Worm (Caenorhabditis elegans) whole organism, L1 larva: Measurements from ENCODE around the gene lact-7.
A peak's percentile ranks its signal among the peaks of the same experiment; 100 is the strongest.

Experiments
- C04F5.9 ChIP-seq: sonication (generic microtip); optimal IDR thresholded peaks from 2 replicates; lab custom pipeline; 2016; ENCODE audit warnings: missing genetic modification characterization, missing compliant biosample characterization
- blmp-1 ChIP-seq: fragments of 150-350 bp; optimal IDR thresholded peaks from 2 replicates; lab custom pipeline; 2014; ENCODE audit warnings: missing biosample characterization, missing genetic modification characterization
- ceh-8 ChIP-seq: fragments of 200-800 bp; sonication (Bioruptor generic); optimal IDR thresholded peaks from 2 replicates; lab custom pipeline; 2018; ENCODE audit warnings: mild to moderate bottlenecking, missing genetic modification characterization, moderate library complexity, missing compliant biosample characterization
- ceh-82 ChIP-seq, 3 experiments: fragments of 150-350 bp in 1 of 3; sonication (generic microtip) in 2 of 3; optimal IDR thresholded peaks; 2 replicates each; lab custom pipeline; 2014 to 2017; ENCODE audit warnings: missing biosample characterization in 3 of 3, missing genetic modification characterization in 3 of 3
- ceh-88 ChIP-seq: fragments of 200-800 bp; sonication (Bioruptor generic); IDR thresholded peaks from 2 replicates; pipeline ENCODE4 v1.3.6; 2022; ENCODE audit warnings: missing genetic modification characterization, missing compliant biosample characterization
- ces-1 ChIP-seq: fragments of 150-350 bp; optimal IDR thresholded peaks from 2 replicates; lab custom pipeline; 2014; ENCODE audit warnings: missing biosample characterization, missing genetic modification reagents, missing genetic modification characterization
- dpl-1 ChIP-seq, 3 experiments: fragments of 150-350 bp in 2 of 3; sonication (generic microtip) in 1 of 3; optimal IDR thresholded peaks; 2 replicates each; lab custom pipeline; 2014 to 2017; ENCODE audit warnings: missing biosample characterization in 3 of 3, missing genetic modification characterization in 3 of 3, missing genetic modification reagents in 3 of 3
- dsc-1 ChIP-seq: sonication (generic microtip); optimal IDR thresholded peaks from 2 replicates; lab custom pipeline; 2016; ENCODE audit warnings: mild to moderate bottlenecking, missing genetic modification characterization, missing compliant biosample characterization
- efl-1 ChIP-seq, 4 experiments: fragments of 150-350 bp; optimal IDR thresholded peaks in 3 of 4; peaks in 1 of 4; 1 replicate in 1 of 4; 2 replicates in 3 of 4; lab custom pipeline; 2014; ENCODE audit warnings: missing biosample characterization in 2 of 4, missing genetic modification characterization in 2 of 4, missing genetic modification reagents in 2 of 4
- efl-3 ChIP-seq: fragments of 200-800 bp; sonication (Bioruptor generic); optimal IDR thresholded peaks from 2 replicates; lab custom pipeline; 2018; ENCODE audit warnings: mild to moderate bottlenecking, missing genetic modification characterization, missing compliant biosample characterization
- egl-13 ChIP-seq: sonication (generic microtip); optimal IDR thresholded peaks from 2 replicates; lab custom pipeline; 2016; ENCODE audit warnings: missing genotype, missing genetic modification reagents, missing genetic modification characterization, missing compliant biosample characterization
- ets-5 ChIP-seq: fragments of 200-800 bp; sonication (Bioruptor generic); IDR thresholded peaks from 2 replicates; pipeline ENCODE4 v1.3.6; 2022; ENCODE audit warnings: missing genetic modification characterization, missing compliant biosample characterization
- fkh-10 ChIP-seq: sonication (generic microtip); optimal IDR thresholded peaks from 2 replicates; lab custom pipeline; 2017; ENCODE audit warnings: missing biosample characterization, missing genetic modification reagents, missing genetic modification characterization
- fkh-8 ChIP-seq: sonication (generic microtip); optimal IDR thresholded peaks from 2 replicates; lab custom pipeline; 2016; ENCODE audit warnings: mild to moderate bottlenecking, missing genetic modification characterization, missing compliant biosample characterization
- fos-1 ChIP-seq: fragments of 150-350 bp; optimal IDR thresholded peaks from 2 replicates; lab custom pipeline; 2014; ENCODE audit warnings: missing biosample characterization, missing genetic modification characterization
- hlh-4 ChIP-seq: sonication (generic microtip); optimal IDR thresholded peaks from 2 replicates; lab custom pipeline; 2016; ENCODE audit warnings: mild to moderate bottlenecking, missing genetic modification characterization, missing compliant biosample characterization
- hpl-2 ChIP-seq: fragments of 150-350 bp; optimal IDR thresholded peaks from 2 replicates; lab custom pipeline; 2014; ENCODE audit warnings: missing biosample characterization, missing genetic modification reagents, missing genetic modification characterization
- irx-1 ChIP-seq: sonication (generic microtip); optimal IDR thresholded peaks from 2 replicates; lab custom pipeline; 2016; ENCODE audit warnings: missing genetic modification characterization, missing compliant biosample characterization
- jun-1 ChIP-seq: fragments of 150-350 bp; optimal IDR thresholded peaks from 2 replicates; lab custom pipeline; 2014; ENCODE audit warnings: missing biosample characterization, missing genetic modification reagents, missing genetic modification characterization
- lin-15B ChIP-seq: fragments of 150-350 bp; sonication (generic microtip); optimal IDR thresholded peaks from 3 replicates; lab custom pipeline; 2014; ENCODE audit warnings: missing biosample characterization, missing genetic modification characterization
- lir-3 ChIP-seq: sonication (generic microtip); optimal IDR thresholded peaks from 2 replicates; lab custom pipeline; 2016; ENCODE audit warnings: mild to moderate bottlenecking, missing genetic modification characterization, moderate library complexity, missing compliant biosample characterization; ENCODE audit not compliant: poor library complexity
- lsy-2 ChIP-seq, 2 experiments: fragments of 150-350 bp; optimal IDR thresholded peaks; 2 replicates each; lab custom pipeline; 2014; ENCODE audit warnings: missing biosample characterization in 2 of 2, missing genetic modification characterization in 2 of 2
- mab-9 ChIP-seq: fragments of 200-800 bp; sonication (Bioruptor generic); IDR thresholded peaks from 2 replicates; pipeline ENCODE4 v1.3.6; 2022; ENCODE audit warnings: missing genetic modification reagents, missing genetic modification characterization, missing compliant biosample characterization
- mef-2 ChIP-seq: fragments of 150-350 bp; optimal IDR thresholded peaks from 2 replicates; lab custom pipeline; 2014; ENCODE audit warnings: missing biosample characterization, missing genetic modification characterization
- nhr-28 ChIP-seq: fragments of 150-350 bp; optimal IDR thresholded peaks from 2 replicates; lab custom pipeline; 2014; ENCODE audit warnings: missing biosample characterization, missing genetic modification characterization
- nhr-47 ChIP-seq: sonication (generic microtip); optimal IDR thresholded peaks from 2 replicates; lab custom pipeline; 2016; ENCODE audit warnings: mild to moderate bottlenecking, missing genetic modification characterization, moderate library complexity, missing compliant biosample characterization
- nhr-71 ChIP-seq: sonication (generic microtip); optimal IDR thresholded peaks from 2 replicates; lab custom pipeline; 2016; ENCODE audit warnings: mild to moderate bottlenecking, missing genetic modification characterization, moderate library complexity, missing compliant biosample characterization
- nhr-76 ChIP-seq: sonication (generic microtip); optimal IDR thresholded peaks from 2 replicates; lab custom pipeline; 2017; ENCODE audit warnings: missing biosample characterization, missing genetic modification characterization
- nhr-84 ChIP-seq: sonication (generic microtip); optimal IDR thresholded peaks from 2 replicates; lab custom pipeline; 2017; ENCODE audit warnings: missing biosample characterization, missing genetic modification characterization
- pag-3 ChIP-seq: sonication (generic microtip); optimal IDR thresholded peaks from 2 replicates; lab custom pipeline; 2017; ENCODE audit warnings: missing genetic modification characterization, mild to moderate bottlenecking, missing compliant biosample characterization, antibody characterized with exemption, borderline replicate concordance; ENCODE audit not compliant: insufficient read depth
- pax-3 ChIP-seq: fragments of 200-800 bp; sonication (Bioruptor generic); optimal IDR thresholded peaks from 2 replicates; lab custom pipeline; 2018; ENCODE audit warnings: mild to moderate bottlenecking, missing genetic modification characterization, moderate library complexity, missing compliant biosample characterization
- pqm-1 ChIP-seq: sonication (generic microtip); optimal IDR thresholded peaks from 3 replicates; lab custom pipeline; 2017; ENCODE audit warnings: missing biosample characterization, missing genetic modification characterization
- skn-1 ChIP-seq: fragments of 150-350 bp; optimal IDR thresholded peaks from 2 replicates; lab custom pipeline; 2014; ENCODE audit warnings: missing biosample characterization, missing genetic modification characterization
- sox-4 ChIP-seq: sonication (generic microtip); optimal IDR thresholded peaks from 2 replicates; lab custom pipeline; 2016; ENCODE audit warnings: missing genetic modification characterization, missing compliant biosample characterization
- sptf-1 ChIP-seq: fragments of 150-350 bp; optimal IDR thresholded peaks from 2 replicates; lab custom pipeline; 2014; ENCODE audit warnings: missing biosample characterization, missing genetic modification characterization
- sup-37 ChIP-seq: fragments of 200-800 bp; sonication (Bioruptor generic); optimal IDR thresholded peaks from 2 replicates; lab custom pipeline; 2018; ENCODE audit warnings: mild to moderate bottlenecking, missing genetic modification characterization, missing compliant biosample characterization
- tbx-2 ChIP-seq: sonication (generic microtip); optimal IDR thresholded peaks from 2 replicates; lab custom pipeline; 2016; ENCODE audit warnings: missing genetic modification characterization, missing compliant biosample characterization
- unc-62 ChIP-seq: fragments of 150-350 bp; optimal IDR thresholded peaks from 2 replicates; lab custom pipeline; 2014; ENCODE audit warnings: missing biosample characterization, missing genetic modification reagents, missing genetic modification characterization
- unc-86 ChIP-seq: sonication (generic microtip); optimal IDR thresholded peaks from 2 replicates; lab custom pipeline; 2016; ENCODE audit warnings: missing genetic modification characterization, missing compliant biosample characterization
- zag-1 ChIP-seq: fragments of 150-350 bp; optimal IDR thresholded peaks from 2 replicates; lab custom pipeline; 2014; ENCODE audit warnings: missing biosample characterization, missing genetic modification characterization
- zip-4 ChIP-seq: fragments of 200-800 bp; sonication (Bioruptor generic); optimal IDR thresholded peaks from 2 replicates; lab custom pipeline; 2018; ENCODE audit warnings: mild to moderate bottlenecking, missing genetic modification characterization, moderate library complexity, missing compliant biosample characterization
- ztf-11 ChIP-seq, 2 experiments: sonication (generic microtip); optimal IDR thresholded peaks; 2 replicates each; lab custom pipeline; 2016 to 2017; ENCODE audit warnings: missing genetic modification characterization in 2 of 2, missing biosample characterization in 1 of 2, missing compliant biosample characterization in 1 of 2

lact-7 gene

DNA sequence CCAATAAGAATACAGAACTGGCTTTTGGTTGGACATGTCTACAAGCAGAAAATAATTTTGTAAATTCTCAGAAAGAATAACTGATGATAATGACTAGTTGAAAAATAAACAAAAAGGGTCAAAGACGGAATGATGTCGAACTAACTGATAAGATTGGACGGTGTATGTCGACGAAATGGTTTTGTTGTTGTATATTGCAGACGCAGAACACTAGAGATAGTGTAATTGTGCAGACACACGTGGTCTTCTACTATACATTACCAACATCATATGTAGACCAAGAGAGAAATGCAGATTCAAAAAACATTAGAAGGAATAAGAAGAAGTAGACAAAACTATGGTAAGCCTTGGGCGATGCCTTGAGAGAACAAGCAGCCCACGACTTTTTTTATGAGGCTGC lies 31.1 kb upstream of the lact-7 start, which contains the start of the genes gst-42 and D1053.2 (continued):
- no peak for TF ChIP-seq lir-3 (tag; lab: Kevin White, UChicago)
- TF ChIP-seq unc-86 (tag; lab: Kevin White, UChicago) = no peak
- no peak for TF ChIP-seq hpl-2
- TF ChIP-seq nhr-71 (tag; lab: Kevin White, UChicago) = peak; percentile 71
- TF ChIP-seq irx-1 (tag; lab: Kevin White, UChicago) = no peak
- no peak for TF ChIP-seq pag-3 (tag; lab: Kevin White, UChicago)
- TF ChIP-seq ztf-11 (tag; optimal IDR thresholded peaks at IDR 0.05; lab: Kevin White, UChicago) = no peak
- peak in 1 of 3 experiments; percentile 7 for TF ChIP-seq dpl-1 (GFP tag; optimal IDR thresholded peaks at IDR 0.05; lab: Kevin White, UChicago)
- no peak for TF ChIP-seq sptf-1 (tag; lab: Kevin White, UChicago)
- peak; percentile 28 for TF ChIP-seq tbx-2 (tag; lab: Kevin White, UChicago)
- TF ChIP-seq C04F5.9 (tag; lab: Kevin White, UChicago) = no peak
- no peak for TF ChIP-seq fkh-10 (GFP tag; lab: Kevin White, UChicago)
- TF ChIP-seq skn-1 (tag; lab: Kevin White, UChicago) = no peak
- no peak for TF ChIP-seq ceh-82 (tag; optimal IDR thresholded peaks at IDR 0.05; lab: Kevin White, UChicago)
- TF ChIP-seq mab-9 (GFP tag; lab: Robert Waterston, UW) = no peak
- TF ChIP-seq sox-4 (tag; lab: Kevin White, UChicago) = no peak
- no peak for TF ChIP-seq efl-1 (optimal IDR thresholded peaks at IDR 0.05; lab: Kevin White, UChicago)
- no peak for TF ChIP-seq efl-1 (GFP tag; optimal IDR thresholded peaks at IDR 0.05 in 1 of 2; lab: Kevin White, UChicago)
- TF ChIP-seq pax-3 = no peak
- no peak for TF ChIP-seq fos-1 (tag; lab: Kevin White, UChicago)
- TF ChIP-seq jun-1 (tag; lab: Kevin White, UChicago) = peak; percentile 1
- TF ChIP-seq sup-37 (GFP tag; lab: Kevin White, UChicago) = no peak
- TF ChIP-seq ces-1 (GFP tag; lab: Kevin White, UChicago) = no peak
- peak; percentile 12 to 24 for TF ChIP-seq lsy-2 (tag; optimal IDR thresholded peaks at IDR 0.05; lab: Kevin White, UChicago)
- no peak for TF ChIP-seq zip-4 (GFP tag; lab: Kevin White, UChicago)
- TF ChIP-seq zag-1 (tag; lab: Kevin White, UChicago) = no peak
- no peak for TF ChIP-seq fkh-8 (tag; lab: Kevin White, UChicago)
- no peak for TF ChIP-seq dsc-1 (tag; lab: Kevin White, UChicago)
- TF ChIP-seq pqm-1 (tag; lab: Kevin White, UChicago) = peak; percentile 20
- TF ChIP-seq egl-13 (tag; lab: Kevin White, UChicago) = no peak
- TF ChIP-seq ets-5 (GFP tag; lab: Robert Waterston, UW) = no peak
- TF ChIP-seq unc-62 (GFP tag; lab: Kevin White, UChicago) = no peak
- no peak for TF ChIP-seq lin-15B (tag; lab: Kevin White, UChicago)

DNA sequence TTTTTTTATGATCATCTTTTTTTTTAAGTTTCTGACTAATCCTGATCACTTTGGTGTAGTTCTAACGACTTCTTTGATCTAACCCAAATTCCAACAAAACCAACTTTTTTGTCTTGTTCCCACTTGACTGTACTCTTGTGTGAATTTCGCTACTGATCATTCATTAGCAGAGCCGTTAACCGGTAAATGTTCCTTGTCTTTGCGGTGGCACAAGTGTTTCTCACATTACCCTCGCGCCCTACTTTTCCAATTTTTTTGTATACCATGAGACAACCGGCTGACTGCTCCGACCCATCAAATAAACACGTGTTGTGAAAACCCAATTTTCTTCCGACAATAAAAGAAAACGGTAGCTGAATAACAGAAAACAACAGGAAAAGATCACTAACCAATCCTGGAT lies 26.2 kb upstream of the lact-7 start:
- TF ChIP-seq hlh-4 = no peak
- TF ChIP-seq ceh-8 (GFP tag; lab: Kevin White, UChicago) = no peak
- TF ChIP-seq hpl-2 = no peak
- no peak for TF ChIP-seq irx-1 (tag; lab: Kevin White, UChicago)
- no peak for TF ChIP-seq mef-2 (tag; lab: Kevin White, UChicago)
- TF ChIP-seq fkh-8 (tag; lab: Kevin White, UChicago) = no peak
- TF ChIP-seq sup-37 (GFP tag; lab: Kevin White, UChicago) = no peak
- no peak for TF ChIP-seq pqm-1 (tag; lab: Kevin White, UChicago)
- no peak for TF ChIP-seq blmp-1
- TF ChIP-seq nhr-76 (tag; lab: Kevin White, UChicago) = no peak
- no peak for TF ChIP-seq efl-3
- TF ChIP-seq nhr-47 (tag; lab: Kevin White, UChicago) = no peak
- TF ChIP-seq nhr-84 (tag; lab: Kevin White, UChicago) = no peak
- TF ChIP-seq nhr-28 (tag; lab: Kevin White, UChicago) = no peak
- no peak for TF ChIP-seq ceh-88 (GFP tag; lab: Robert Waterston, UW)
